Fruit fly (Drosophila melanogaster) whole organism: Measurements from ENCODE around the gene CG9624.

Source experiments
- CG8478 ChIP-seq: fragments of >200 bp; optimal IDR thresholded peaks from 2 replicates; lab custom pipeline; 2018; ENCODE audit warnings: inconsistent platforms
- Dll ChIP-seq: fragments of >200 bp; optimal IDR thresholded peaks from 2 replicates; lab custom pipeline; 2017
- pan ChIP-seq: fragments of >200 bp; optimal IDR thresholded peaks from 2 replicates; lab custom pipeline; 2017
- psq ChIP-seq: fragments of >200 bp; optimal IDR thresholded peaks from 2 replicates; lab custom pipeline; 2017

- TF ChIP-seq Dll (lab: Kevin White, UChicago) (peak; percentile 56), psq (lab: Kevin White, UChicago) (no peak), CG8478 (lab: Kevin White, UChicago) (no peak), pan (lab: Kevin White, UChicago) (no peak)
These were observed 46.7 kb upstream of the CG9624 start for dm6 chr3R:14275519-14276172.
